Fruit fly (Drosophila melanogaster) whole organism, embryonic: ENCODE measurements around the gene dsf.

Experiments used
- Antp ChIP-seq: fragments of 200-800 bp; sonication (Bioruptor generic); optimal IDR thresholded peaks from 3 replicates; lab custom pipeline; 2016; ENCODE audit warnings: missing biosample characterization, missing genetic modification characterization
- B-H2 ChIP-seq: fragments of 200-800 bp; sonication (Bioruptor generic); optimal IDR thresholded peaks from 2 replicates; lab custom pipeline; 2018; ENCODE audit warnings: missing biosample characterization, mild to moderate bottlenecking, missing genetic modification characterization
- CG12104 ChIP-seq: fragments of 200-800 bp; sonication (Bioruptor generic); optimal IDR thresholded peaks from 3 replicates; lab custom pipeline; 2016; ENCODE audit warnings: missing biosample characterization, missing genetic modification characterization
- CG12659 ChIP-seq: fragments of 200-800 bp; sonication (Bioruptor generic); optimal IDR thresholded peaks from 3 replicates; lab custom pipeline; 2017; ENCODE audit warnings: mild to moderate bottlenecking, missing biosample characterization, missing genetic modification reagents, missing genetic modification characterization
- CG12769 ChIP-seq: fragments of 200-800 bp; sonication (Bioruptor generic); optimal IDR thresholded peaks from 2 replicates; lab custom pipeline; 2019; ENCODE audit warnings: missing biosample characterization, mild to moderate bottlenecking, missing genetic modification characterization, moderate library complexity
- CG13624 ChIP-seq: fragments of 200-800 bp; sonication (Bioruptor generic); optimal IDR thresholded peaks from 2 replicates; lab custom pipeline; 2016; ENCODE audit warnings: missing biosample characterization, missing genetic modification characterization
- CG14014 ChIP-seq: fragments of 200-800 bp; sonication (Bioruptor generic); IDR thresholded peaks from 2 replicates; pipeline ENCODE4 v1.3.6; 2022; ENCODE audit warnings: missing biosample characterization, missing genetic modification characterization
- CG14441 ChIP-seq: fragments of 200-800 bp; sonication (Bioruptor generic); IDR thresholded peaks from 2 replicates; pipeline ENCODE4 v1.3.6; 2022; ENCODE audit warnings: missing biosample characterization, missing genetic modification characterization
- CG1602 ChIP-seq: fragments of 200-800 bp; sonication (Bioruptor generic); optimal IDR thresholded peaks from 3 replicates; lab custom pipeline; 2016; ENCODE audit warnings: missing biosample characterization, missing genetic modification characterization
- CG1832 ChIP-seq: fragments of 200-800 bp; sonication (Bioruptor generic); optimal IDR thresholded peaks from 2 replicates; lab custom pipeline; 2017; ENCODE audit warnings: missing biosample characterization, mild to moderate bottlenecking, missing genetic modification characterization, inconsistent platforms
- CG7372 ChIP-seq: fragments of 200-800 bp; sonication (Bioruptor generic); IDR thresholded peaks from 2 replicates; pipeline ENCODE4 v1.3.6; 2022; ENCODE audit warnings: missing biosample characterization, missing genetic modification characterization
- CG7745 ChIP-seq: fragments of 200-800 bp; sonication (Bioruptor generic); optimal IDR thresholded peaks from 2 replicates; lab custom pipeline; 2018; ENCODE audit warnings: missing biosample characterization, mild to moderate bottlenecking, missing genetic modification characterization, moderate library complexity
- CG7987 ChIP-seq: fragments of 200-800 bp; sonication (Bioruptor generic); optimal IDR thresholded peaks from 2 replicates; lab custom pipeline; 2018; ENCODE audit warnings: missing biosample characterization, mild to moderate bottlenecking, missing genetic modification characterization, moderate library complexity
- Dad ChIP-seq: fragments of 200-800 bp; sonication (Bioruptor generic); optimal IDR thresholded peaks from 3 replicates; lab custom pipeline; 2016; ENCODE audit warnings: missing biosample characterization, missing genetic modification characterization
- H2.0 ChIP-seq: fragments of 200-800 bp; sonication (Bioruptor generic); IDR thresholded peaks from 2 replicates; pipeline ENCODE4 v1.3.6; 2022; ENCODE audit warnings: missing biosample characterization, missing genetic modification characterization
- Hr78 ChIP-seq, 2 experiments: fragments of 200-800 bp in 1 of 2; fragments of >200 bp in 1 of 2; sonication (Bioruptor generic) in 1 of 2; optimal IDR thresholded peaks; 2 replicates each; lab custom pipeline; 2017 to 2019; ENCODE audit warnings: missing biosample characterization in 2 of 2, missing genetic modification characterization in 2 of 2, mild to moderate bottlenecking in 1 of 2, moderate library complexity in 1 of 2
- NC2α ChIP-seq: fragments of 200-800 bp; sonication (Bioruptor generic); optimal IDR thresholded peaks from 2 replicates; lab custom pipeline; 2016; ENCODE audit warnings: missing biosample characterization, missing genetic modification characterization
- Pdp1 ChIP-seq, 2 experiments: fragments of 200-800 bp; sonication (Bioruptor generic); optimal IDR thresholded peaks; 3 replicates each; lab custom pipeline; 2016; ENCODE audit warnings: missing biosample characterization in 2 of 2, missing genetic modification characterization in 2 of 2, mild to moderate bottlenecking in 1 of 2, moderate library complexity in 1 of 2
- Trl ChIP-seq, 3 experiments: fragments of >200 bp in 2 of 3; fragments of 200-800 bp in 1 of 3; sonication (Bioruptor generic) in 1 of 3; optimal IDR thresholded peaks; 2 replicates in 1 of 3; 3 replicates in 2 of 3; lab custom pipeline; 2016 to 2017; ENCODE audit warnings: missing biosample characterization in 1 of 3, missing genetic modification characterization in 1 of 3
- Vsx1 ChIP-seq: fragments of 200-800 bp; sonication (Bioruptor generic); optimal IDR thresholded peaks from 2 replicates; lab custom pipeline; 2017; ENCODE audit warnings: missing biosample characterization, mild to moderate bottlenecking, missing genetic modification characterization, missing genetic modification reagents
- bbx ChIP-seq: fragments of 200-800 bp; sonication (Bioruptor generic); IDR thresholded peaks from 2 replicates; pipeline ENCODE4 v1.3.6; 2022; ENCODE audit warnings: missing biosample characterization, missing genetic modification characterization; ENCODE audit not compliant: partially characterized antibody
- bowl ChIP-seq: fragments of 200-800 bp; sonication (Bioruptor generic); IDR thresholded peaks from 2 replicates; pipeline ENCODE4 v1.3.6; 2022; ENCODE audit warnings: missing biosample characterization, missing genetic modification characterization
- caup ChIP-seq: fragments of 200-800 bp; sonication (Bioruptor generic); optimal IDR thresholded peaks from 3 replicates; lab custom pipeline; 2017; ENCODE audit warnings: missing biosample characterization, mild to moderate bottlenecking, missing genetic modification characterization, moderate library complexity; ENCODE audit not compliant: severe bottlenecking
- chn ChIP-seq: fragments of 200-800 bp; sonication (Bioruptor generic); optimal IDR thresholded peaks from 2 replicates; lab custom pipeline; 2016; ENCODE audit warnings: missing biosample characterization, missing genetic modification characterization
- exex ChIP-seq: fragments of 200-800 bp; sonication (Bioruptor generic); optimal IDR thresholded peaks from 4 replicates; lab custom pipeline; 2018; ENCODE audit warnings: missing biosample characterization, mild to moderate bottlenecking, missing genetic modification characterization, moderate library complexity
- ftz-f1 ChIP-seq: fragments of 200-800 bp; sonication (Bioruptor generic); optimal IDR thresholded peaks from 2 replicates; lab custom pipeline; 2016; ENCODE audit warnings: missing biosample characterization, missing genetic modification characterization
- grau ChIP-seq: fragments of 200-800 bp; optimal IDR thresholded peaks from 3 replicates; lab custom pipeline; 2019; ENCODE audit warnings: missing biosample characterization, mild to moderate bottlenecking, missing genetic modification characterization, moderate library complexity
- gro ChIP-seq: fragments of 200-800 bp; sonication (Bioruptor generic); optimal IDR thresholded peaks from 2 replicates; lab custom pipeline; 2016; ENCODE audit warnings: missing biosample characterization, missing genetic modification characterization
- jumu ChIP-seq: fragments of 200-800 bp; sonication (Bioruptor generic); optimal IDR thresholded peaks from 3 replicates; lab custom pipeline; 2016; ENCODE audit warnings: missing biosample characterization, missing genetic modification characterization
- lmd ChIP-seq: fragments of 200-800 bp; sonication (Bioruptor generic); IDR thresholded peaks from 2 replicates; pipeline ENCODE4 v1.3.6; 2022; ENCODE audit warnings: missing biosample characterization, missing genetic modification characterization
- mld ChIP-seq: fragments of 200-800 bp; sonication (Bioruptor generic); IDR thresholded peaks from 3 replicates; pipeline ENCODE4 v1.3.6; 2022; ENCODE audit warnings: missing biosample characterization, missing genetic modification characterization; ENCODE audit not compliant: partially characterized antibody
- otp ChIP-seq: fragments of 200-800 bp; sonication (Bioruptor generic); IDR thresholded peaks from 3 replicates; pipeline ENCODE4, ENCODE4 v1.3.6; 2022; ENCODE audit warnings: missing biosample characterization, missing genetic modification characterization
- rib ChIP-seq: fragments of 200-800 bp; sonication (Bioruptor generic); IDR thresholded peaks from 2 replicates; pipeline ENCODE4 v1.3.6; 2022; ENCODE audit warnings: missing biosample characterization, missing genetic modification characterization
- shn ChIP-seq: fragments of 200-800 bp; sonication (Bioruptor generic); optimal IDR thresholded peaks from 3 replicates; lab custom pipeline; 2016; ENCODE audit warnings: missing biosample characterization, missing genetic modification characterization
- so ChIP-seq: fragments of 200-800 bp; sonication (Bioruptor generic); IDR thresholded peaks from 3 replicates; pipeline ENCODE4 v1.3.6; 2022; ENCODE audit warnings: missing biosample characterization, missing genetic modification characterization
- sr ChIP-seq: fragments of 200-800 bp; sonication (Bioruptor generic); IDR thresholded peaks from 3 replicates; pipeline ENCODE4 v1.3.6; 2022; ENCODE audit warnings: missing biosample characterization, missing genetic modification characterization
- yki ChIP-seq: fragments of >200 bp; optimal IDR thresholded peaks from 3 replicates; lab custom pipeline; 2018

The dsf gene

dm6 chr2L:5944305-5945282, 18.9 kb downstream of the dsf start (continued):
- TF ChIP-seq exex (tag; lab: Kevin White, UChicago) (peak; percentile 96), Trl (optimal IDR thresholded peaks at IDR 0.05; lab: Kevin White, UChicago) (peak in 1 of 2 experiments; percentile 87), Trl (GFP tag; optimal IDR thresholded peaks at IDR 0.05; lab: Kevin White, UChicago) (peak; percentile 3), H2.0 (GFP tag; lab: Robert Waterston, UW) (peak; percentile 45), CG14441 (no peak), CG12769 (tag; lab: Kevin White, UChicago) (peak; percentile 57), Hr78 (GFP tag; optimal IDR thresholded peaks at IDR 0.05; lab: Kevin White, UChicago) (peak in 1 of 2 experiments; percentile 99), CG12104 (no peak), mld (GFP tag; lab: Robert Waterston, UW) (no peak), grau (no peak), CG7372 (GFP tag; lab: Robert Waterston, UW) (no peak), yki (lab: Kevin White, UChicago) (peak; percentile 67), Dad (GFP tag; lab: Kevin White, UChicago) (peak; percentile 34), Antp (GFP tag; lab: Kevin White, UChicago) (no peak), rib (GFP tag; lab: Robert Waterston, UW) (peak; percentile 35; the same call in 1 of the 2 replicates), sr (GFP tag; lab: Robert Waterston, UW) (0 out of 3 replicates have a peak, but pooled peaks have one; percentile 10), shn (GFP tag; lab: Kevin White, UChicago) (peak; percentile 13), CG13624 (peak; percentile 39), CG7745 (peak; percentile 3), bbx (GFP tag; lab: Robert Waterston, UW) (peak; percentile 21; the same call in 1 of the 2 replicates), CG1832 (GFP tag; lab: Kevin White, UChicago) (peak; percentile 47), CG12659 (no peak), jumu (GFP tag; lab: Kevin White, UChicago) (peak; percentile 23), so (peak; percentile 42; the same call in 1 of the 3 replicates), Pdp1 (GFP tag; optimal IDR thresholded peaks at IDR 0.05; lab: Kevin White, UChicago) (peak in 1 of 2 experiments; percentile 98), Vsx1 (GFP tag; lab: Kevin White, UChicago) (peak; percentile 95), NC2α (peak; percentile 50), chn (GFP tag; lab: Kevin White, UChicago) (peak; percentile 47), bowl (GFP tag; lab: Robert Waterston, UW) (peak; percentile 43; the same call in 1 of the 2 replicates), CG1602 (GFP tag; lab: Kevin White, UChicago) (no peak), B-H2 (GFP tag; lab: Kevin White, UChicago) (peak; percentile 48), CG14014 (GFP tag; lab: Robert Waterston, UW) (0 out of 2 replicates have a peak, but pooled peaks have one; percentile 5), CG7987 (GFP tag; lab: Kevin White, UChicago) (peak; percentile 73), lmd (GFP tag; lab: Robert Waterston, UW) (0 out of 2 replicates have a peak, but pooled peaks have one; percentile 6), otp (GFP tag; lab: Robert Waterston, UW) (0 out of 3 replicates have a peak, but pooled peaks have one; percentile 18), gro (GFP tag; lab: Kevin White, UChicago) (peak; percentile 67), caup (GFP tag; lab: Kevin White, UChicago) (peak; percentile 39), ftz-f1 (GFP tag; lab: Kevin White, UChicago) (peak; percentile 96)
